Worm (Caenorhabditis elegans) whole organism, young adult: ENCODE data around the gene C01G5.9.

Experiments used
- B0035.1 ChIP-seq: sonication (generic microtip); optimal IDR thresholded peaks from 2 replicates; lab custom pipeline; 2016; ENCODE audit warnings: missing genetic modification characterization, mild to moderate bottlenecking, missing compliant biosample characterization, missing genotype, missing genetic modification reagents
- B0261.1 ChIP-seq: sonication (generic microtip); optimal IDR thresholded peaks from 2 replicates; lab custom pipeline; 2016; ENCODE audit warnings: mild to moderate bottlenecking, missing genetic modification characterization, moderate library complexity, missing compliant biosample characterization
- F10E7.11 ChIP-seq: sonication (generic microtip); optimal IDR thresholded peaks from 2 replicates; lab custom pipeline; 2017; ENCODE audit warnings: mild to moderate bottlenecking, missing genetic modification characterization, moderate library complexity, missing compliant biosample characterization
- F23B12.7 ChIP-seq: sonication (generic microtip); optimal IDR thresholded peaks from 2 replicates; lab custom pipeline; 2017; ENCODE audit warnings: missing genetic modification characterization, mild to moderate bottlenecking, missing compliant biosample characterization, antibody characterized with exemption, moderate library complexity; ENCODE audit not compliant: insufficient read depth
- F39B2.1 ChIP-seq: fragments of 200-800 bp; sonication (Bioruptor generic); IDR thresholded peaks from 2 replicates; pipeline ENCODE4 v1.3.6; 2022; ENCODE audit warnings: missing genetic modification reagents, missing genetic modification characterization, missing compliant biosample characterization
- K11D2.4 ChIP-seq: fragments of 200-800 bp; sonication (Bioruptor generic); IDR thresholded peaks from 2 replicates; pipeline ENCODE4 v1.3.6; 2022; ENCODE audit warnings: missing genetic modification reagents, missing genetic modification characterization, missing compliant biosample characterization
- K12H6.12 ChIP-seq: fragments of 200-800 bp; sonication (Bioruptor generic); optimal IDR thresholded peaks from 2 replicates; lab custom pipeline; 2018; ENCODE audit warnings: mild to moderate bottlenecking, missing genetic modification characterization, missing compliant biosample characterization
- Y53F4B.3 ChIP-seq: fragments of 200-800 bp; sonication (Bioruptor generic); IDR thresholded peaks from 2 replicates; pipeline ENCODE4 v1.3.6; 2022; ENCODE audit warnings: missing genetic modification reagents, missing genetic modification characterization, missing compliant biosample characterization
- Y56A3A.18 ChIP-seq: fragments of 200-800 bp; sonication (Bioruptor generic); IDR thresholded peaks from 2 replicates; pipeline ENCODE4 v1.3.6; 2022; ENCODE audit warnings: missing genetic modification reagents, missing genetic modification characterization, missing compliant biosample characterization
- Y67H2A.10 ChIP-seq: fragments of 200-800 bp; sonication (Bioruptor generic); conservative IDR thresholded peaks from 2 replicates; pipeline ENCODE4 v1.3.6; 2022; ENCODE audit warnings: missing genetic modification reagents, missing genetic modification characterization, missing compliant biosample characterization
- ama-1 ChIP-seq, 3 experiments: fragments of 150-350 bp in 1 of 3; sonication (generic microtip) in 2 of 3; optimal IDR thresholded peaks; 2 replicates each; lab custom pipeline; 2014 to 2018; ENCODE audit warnings: missing biosample characterization in 2 of 3, missing genetic modification characterization in 2 of 3, missing genetic modification reagents in 2 of 3
- aptf-2 ChIP-seq: fragments of 200-800 bp; sonication (Bioruptor generic); conservative IDR thresholded peaks from 2 replicates; pipeline ENCODE4 v1.3.6; 2022; ENCODE audit warnings: missing genetic modification reagents, missing genetic modification characterization, missing compliant biosample characterization
- athp-1 ChIP-seq: sonication (generic microtip); optimal IDR thresholded peaks from 2 replicates; lab custom pipeline; 2017; ENCODE audit warnings: mild to moderate bottlenecking, missing genetic modification characterization, missing compliant biosample characterization
- attf-3 ChIP-seq: fragments of 200-800 bp; sonication (Bioruptor generic); conservative IDR thresholded peaks from 2 replicates; pipeline ENCODE4 v1.3.6; 2022; ENCODE audit warnings: missing genetic modification reagents, missing genetic modification characterization, missing compliant biosample characterization
- cebp-2 ChIP-seq: fragments of 200-800 bp; sonication (Bioruptor generic); IDR thresholded peaks from 2 replicates; pipeline ENCODE4 v1.3.6; 2022; ENCODE audit warnings: missing genetic modification characterization, missing compliant biosample characterization
- ceh-79 ChIP-seq: sonication (generic microtip); optimal IDR thresholded peaks from 2 replicates; lab custom pipeline; 2017; ENCODE audit warnings: mild to moderate bottlenecking, missing genetic modification characterization, missing compliant biosample characterization
- ceh-91 ChIP-seq: fragments of 200-800 bp; sonication (Bioruptor generic); IDR thresholded peaks from 2 replicates; pipeline ENCODE4 v1.3.6; 2022; ENCODE audit warnings: missing genetic modification reagents, missing genetic modification characterization, missing compliant biosample characterization
- egrh-3 ChIP-seq: fragments of 200-800 bp; sonication (Bioruptor generic); IDR thresholded peaks from 2 replicates; pipeline ENCODE4 v1.3.6; 2022; ENCODE audit warnings: missing genetic modification reagents, missing genetic modification characterization, missing compliant biosample characterization
- fkh-3 ChIP-seq: sonication (generic microtip); optimal IDR thresholded peaks from 2 replicates; lab custom pipeline; 2016; ENCODE audit warnings: mild to moderate bottlenecking, missing genetic modification characterization, missing compliant biosample characterization
- lag-1 ChIP-seq: fragments of 200-800 bp; sonication (Bioruptor generic); IDR thresholded peaks from 2 replicates; pipeline ENCODE4 v1.3.6; 2022; ENCODE audit warnings: missing genetic modification reagents, missing genetic modification characterization, missing compliant biosample characterization
- lin-40 ChIP-seq: sonication (generic microtip); optimal IDR thresholded peaks from 2 replicates; lab custom pipeline; 2016; ENCODE audit warnings: missing genetic modification characterization, mild to moderate bottlenecking, missing compliant biosample characterization, missing genotype, missing genetic modification reagents
- lin-54 ChIP-seq: fragments of 200-800 bp; sonication (Bioruptor generic); optimal IDR thresholded peaks from 2 replicates; lab custom pipeline; 2018; ENCODE audit warnings: mild to moderate bottlenecking, missing genetic modification characterization, missing compliant biosample characterization
- lir-1 ChIP-seq: fragments of 200-800 bp; sonication (Bioruptor generic); conservative IDR thresholded peaks from 2 replicates; pipeline ENCODE4 v1.3.6; 2022; ENCODE audit warnings: missing genetic modification reagents, missing genetic modification characterization, missing compliant biosample characterization
- lsl-1 ChIP-seq: fragments of 200-800 bp; sonication (Bioruptor generic); optimal IDR thresholded peaks from 2 replicates; lab custom pipeline; 2018; ENCODE audit warnings: mild to moderate bottlenecking, missing genetic modification characterization, moderate library complexity, missing compliant biosample characterization
- lsy-27 ChIP-seq: sonication (generic microtip); optimal IDR thresholded peaks from 2 replicates; lab custom pipeline; 2017; ENCODE audit warnings: missing genetic modification characterization, mild to moderate bottlenecking, missing compliant biosample characterization, antibody characterized with exemption, missing genotype, borderline replicate concordance; ENCODE audit not compliant: insufficient read depth
- madf-10 ChIP-seq: sonication (generic microtip); optimal IDR thresholded peaks from 2 replicates; lab custom pipeline; 2016; ENCODE audit warnings: mild to moderate bottlenecking, missing genetic modification characterization, missing compliant biosample characterization
- madf-6 ChIP-seq: fragments of 200-800 bp; sonication (Bioruptor generic); IDR thresholded peaks from 2 replicates; pipeline ENCODE4 v1.3.6; 2022; ENCODE audit warnings: missing genetic modification reagents, missing genetic modification characterization, missing compliant biosample characterization
- madf-8 ChIP-seq: fragments of 200-800 bp; sonication (Bioruptor generic); conservative IDR thresholded peaks from 2 replicates; pipeline ENCODE4 v1.3.6; 2022; ENCODE audit warnings: missing genetic modification reagents, missing genetic modification characterization, missing compliant biosample characterization
- mel-28 ChIP-seq: sonication (generic microtip); optimal IDR thresholded peaks from 2 replicates; lab custom pipeline; 2016; ENCODE audit warnings: borderline replicate concordance, mild to moderate bottlenecking, missing genetic modification characterization, missing compliant biosample characterization
- mxl-1 ChIP-seq: sonication (generic microtip); optimal IDR thresholded peaks from 2 replicates; lab custom pipeline; 2016; ENCODE audit warnings: missing genetic modification characterization, missing compliant biosample characterization
- nfya-1 ChIP-seq: sonication (generic microtip); optimal IDR thresholded peaks from 2 replicates; lab custom pipeline; 2017; ENCODE audit warnings: antibody characterized with exemption, missing compliant biosample characterization, missing genetic modification characterization, borderline replicate concordance; ENCODE audit not compliant: insufficient read depth
- nfyb-1 ChIP-seq: fragments of 200-800 bp; sonication (Bioruptor generic); IDR thresholded peaks from 2 replicates; pipeline ENCODE4 v1.3.6; 2022; ENCODE audit warnings: missing genetic modification reagents, missing genetic modification characterization, missing compliant biosample characterization
- nhr-27 ChIP-seq: fragments of 200-800 bp; sonication (Bioruptor generic); optimal IDR thresholded peaks from 2 replicates; lab custom pipeline; 2018; ENCODE audit warnings: mild to moderate bottlenecking, missing genetic modification characterization, moderate library complexity, missing compliant biosample characterization
- nhr-90 ChIP-seq: sonication (generic microtip); optimal IDR thresholded peaks from 2 replicates; lab custom pipeline; 2016; ENCODE audit warnings: missing genotype, mild to moderate bottlenecking, missing genetic modification characterization, missing compliant biosample characterization
- pha-4 ChIP-seq: fragments of 150-350 bp; sonication (generic microtip); optimal IDR thresholded peaks from 2 replicates; lab custom pipeline; 2014; ENCODE audit warnings: missing biosample characterization, missing genetic modification reagents, missing genetic modification characterization
- sdz-38 ChIP-seq: sonication (generic microtip); optimal IDR thresholded peaks from 2 replicates; lab custom pipeline; 2016; ENCODE audit warnings: missing genotype, missing genetic modification characterization, missing compliant biosample characterization
- sea-2 ChIP-seq: fragments of 200-800 bp; sonication (Bioruptor generic); IDR thresholded peaks from 2 replicates; pipeline ENCODE4 v1.3.6; 2022; ENCODE audit warnings: missing genetic modification characterization, missing compliant biosample characterization
- snpc-1.1 ChIP-seq: sonication (generic microtip); optimal IDR thresholded peaks from 2 replicates; lab custom pipeline; 2017; ENCODE audit warnings: missing genetic modification characterization, mild to moderate bottlenecking, missing compliant biosample characterization, antibody characterized with exemption, moderate library complexity, missing genotype, missing genetic modification reagents; ENCODE audit not compliant: insufficient read depth
- somi-1 ChIP-seq: fragments of 200-800 bp; sonication (Bioruptor generic); optimal IDR thresholded peaks from 2 replicates; lab custom pipeline; 2018; ENCODE audit warnings: mild to moderate bottlenecking, missing genetic modification characterization, missing compliant biosample characterization
- tbp1 ChIP-seq: fragments of 200-800 bp; sonication (Bioruptor generic); optimal IDR thresholded peaks from 2 replicates; lab custom pipeline; 2018; ENCODE audit warnings: mild to moderate bottlenecking, missing genetic modification characterization, missing compliant biosample characterization
- unc-62 ChIP-seq: fragments of 150-350 bp; optimal IDR thresholded peaks from 2 replicates; lab custom pipeline; 2014; ENCODE audit warnings: missing biosample characterization, missing genetic modification reagents, missing genetic modification characterization
- xnd-1 ChIP-seq: sonication (generic microtip); optimal IDR thresholded peaks from 2 replicates; lab custom pipeline; 2016; ENCODE audit warnings: missing genotype, missing genetic modification reagents, missing genetic modification characterization, missing compliant biosample characterization
- zfh-2 ChIP-seq: fragments of 200-800 bp; sonication (Bioruptor generic); conservative IDR thresholded peaks from 2 replicates; pipeline ENCODE4 v1.3.6; 2022; ENCODE audit warnings: missing genetic modification reagents, missing genetic modification characterization, missing compliant biosample characterization

C01G5.9 gene

ce11 chrIV:6556624-6557368 lies 37.1 kb downstream of the C01G5.9 start, which contains the start of gene try-3 (continued):
- peak; percentile 65 for TF ChIP-seq athp-1
- TF ChIP-seq somi-1: peak; percentile 15
- peak; percentile 42 for TF ChIP-seq madf-8 (GFP tag; lab: Robert Waterston, UW)
- peak; percentile 65 for TF ChIP-seq F23B12.7 (tag; lab: Kevin White, UChicago)
- peak; percentile 17 for TF ChIP-seq ceh-79
- no peak for TF ChIP-seq lag-1 (GFP tag; lab: Robert Waterston, UW)
- no peak for TF ChIP-seq F10E7.11
- TF ChIP-seq nhr-27: no peak
- TF ChIP-seq madf-6 (GFP tag; lab: Robert Waterston, UW): peak; percentile 73
- TF ChIP-seq nfyb-1: peak; percentile 80
- TF ChIP-seq lin-40 (tag; lab: Kevin White, UChicago): peak; percentile 56
- TF ChIP-seq nfya-1 (tag; lab: Kevin White, UChicago): no peak
- no peak for TF ChIP-seq F39B2.1 (GFP tag; lab: Robert Waterston, UW)
- TF ChIP-seq pha-4 (tag; lab: Kevin White, UChicago): no peak
- peak; percentile 71 for TF ChIP-seq nhr-90 (tag; lab: Kevin White, UChicago)
- TF ChIP-seq B0261.1 (tag; lab: Kevin White, UChicago): peak; percentile 89
- no peak for TF ChIP-seq Y53F4B.3 (GFP tag; lab: Robert Waterston, UW)
- peak; percentile 74 for TF ChIP-seq lin-54 (GFP tag; lab: Kevin White, UChicago)
- peak; percentile 42 for TF ChIP-seq mel-28 (tag; lab: Kevin White, UChicago)
- no peak for TF ChIP-seq aptf-2 (GFP tag; lab: Robert Waterston, UW)
- no peak for TF ChIP-seq zfh-2 (GFP tag; lab: Robert Waterston, UW)
- no peak for TF ChIP-seq sdz-38 (tag; lab: Kevin White, UChicago)
- TF ChIP-seq cebp-2 (GFP tag; lab: Robert Waterston, UW): peak; percentile 79; the same call in 1 of the 2 replicates
- TF ChIP-seq lsl-1 (GFP tag; lab: Kevin White, UChicago): peak; percentile 32
- no peak for TF ChIP-seq sea-2 (GFP tag; lab: Robert Waterston, UW)
- TF ChIP-seq unc-62 (GFP tag; lab: Kevin White, UChicago): no peak
- peak; percentile 50 for TF ChIP-seq snpc-1.1 (tag; lab: Kevin White, UChicago)
- TF ChIP-seq ceh-91 (GFP tag; lab: Robert Waterston, UW): peak; percentile 47
- no peak; the same call in 1 of the 2 replicates for TF ChIP-seq attf-3
- TF ChIP-seq egrh-3 (GFP tag; lab: Robert Waterston, UW): peak; percentile 73
- no peak for TF ChIP-seq lsy-27 (tag; lab: Kevin White, UChicago)
- peak; percentile 36 for TF ChIP-seq B0035.1
- TF ChIP-seq fkh-3: no peak

ce11 chrIV:6560434-6560833 lies 40.7 kb downstream of the C01G5.9 start, which contains the start of gene best-9:
Gene best-9 (plus strand): TSS chrIV:6560734.
- TF ChIP-seq somi-1 (no peak), F10E7.11 (no peak), madf-10 (no peak), xnd-1 (tag; lab: Kevin White, UChicago) (no peak), egrh-3 (GFP tag; lab: Robert Waterston, UW) (no peak), lir-1 (GFP tag; lab: Robert Waterston, UW) (no peak), B0261.1 (tag; lab: Kevin White, UChicago) (no peak), nhr-27 (no peak), K12H6.12 (tag; lab: Kevin White, UChicago) (no peak), mxl-1 (no peak), Y56A3A.18 (GFP tag; lab: Robert Waterston, UW) (no peak), Y67H2A.10 (GFP tag; lab: Robert Waterston, UW) (no peak), K11D2.4 (no peak), ceh-79 (no peak), F39B2.1 (GFP tag; lab: Robert Waterston, UW) (no peak), tbp1 (GFP tag; lab: Kevin White, UChicago) (no peak), ama-1 (optimal IDR thresholded peaks at IDR 0.05; lab: Kevin White, UChicago) (no peak), ama-1 (GFP tag; optimal IDR thresholded peaks at IDR 0.05; lab: Kevin White, UChicago) (no peak)
